Worm (Caenorhabditis elegans) whole organism, mixed stage, embryonic: ENCODE data around the gene chdh-1.

Experiments used
- bed-3 ChIP-seq: fragments of 200-800 bp; sonication (Bioruptor generic); optimal IDR thresholded peaks from 3 replicates; lab custom pipeline; 2018; ENCODE audit warnings: mild to moderate bottlenecking, missing genetic modification characterization, moderate library complexity, missing compliant biosample characterization
- blmp-1 ChIP-seq: fragments of 150-350 bp; optimal IDR thresholded peaks from 2 replicates; lab custom pipeline; 2014; ENCODE audit warnings: missing biosample characterization, missing genetic modification characterization
- ceh-83 ChIP-seq: fragments of 200-800 bp; sonication (Bioruptor generic); optimal IDR thresholded peaks from 2 replicates; lab custom pipeline; 2018; ENCODE audit warnings: mild to moderate bottlenecking, missing genetic modification characterization, missing compliant biosample characterization
- ces-1 ChIP-seq: fragments of 150-350 bp; optimal IDR thresholded peaks from 2 replicates; lab custom pipeline; 2014; ENCODE audit warnings: missing biosample characterization, missing genetic modification reagents, missing genetic modification characterization
- cnd-1 ChIP-seq: fragments of 200-800 bp; sonication (Bioruptor generic); optimal IDR thresholded peaks from 2 replicates; lab custom pipeline; 2018; ENCODE audit warnings: mild to moderate bottlenecking, missing genetic modification characterization, missing compliant biosample characterization
- drap-1 ChIP-seq: fragments of 200-800 bp; sonication (Bioruptor generic); optimal IDR thresholded peaks from 3 replicates; lab custom pipeline; 2018; ENCODE audit warnings: mild to moderate bottlenecking, missing genetic modification characterization, missing compliant biosample characterization
- elt-3 ChIP-seq: fragments of 150-350 bp; optimal IDR thresholded peaks from 2 replicates; lab custom pipeline; 2014; ENCODE audit warnings: missing biosample characterization, missing genetic modification characterization
- flh-1 ChIP-seq: fragments of 200-800 bp; sonication (Bioruptor generic); optimal IDR thresholded peaks from 2 replicates; lab custom pipeline; 2018; ENCODE audit warnings: mild to moderate bottlenecking, missing genetic modification characterization, moderate library complexity, missing compliant biosample characterization
- ham-2 ChIP-seq: fragments of 200-800 bp; sonication (Bioruptor generic); optimal IDR thresholded peaks from 2 replicates; lab custom pipeline; 2018; ENCODE audit warnings: mild to moderate bottlenecking, missing genetic modification characterization, missing compliant biosample characterization
- hlh-1 ChIP-seq: fragments of 150-350 bp; optimal IDR thresholded peaks from 2 replicates; lab custom pipeline; 2014; ENCODE audit warnings: missing biosample characterization, missing genetic modification reagents, missing genetic modification characterization
- lin-13 ChIP-seq: fragments of 150-350 bp; optimal IDR thresholded peaks from 2 replicates; lab custom pipeline; 2014; ENCODE audit warnings: missing biosample characterization, missing genetic modification characterization
- lsy-2 ChIP-seq: fragments of 150-350 bp; optimal IDR thresholded peaks from 2 replicates; lab custom pipeline; 2014; ENCODE audit warnings: missing biosample characterization, missing genetic modification characterization
- mep-1 ChIP-seq: fragments of 150-350 bp; optimal IDR thresholded peaks from 2 replicates; lab custom pipeline; 2017; ENCODE audit warnings: missing biosample characterization, missing genetic modification reagents, missing genetic modification characterization, inconsistent platforms
- nhr-12 ChIP-seq: fragments of 150-350 bp; optimal IDR thresholded peaks from 2 replicates; lab custom pipeline; 2014; ENCODE audit warnings: missing biosample characterization, missing genetic modification characterization
- nhr-237 ChIP-seq: fragments of 150-350 bp; optimal IDR thresholded peaks from 2 replicates; lab custom pipeline; 2014; ENCODE audit warnings: missing biosample characterization, missing genetic modification characterization
- nhr-76 ChIP-seq: sonication (generic microtip); optimal IDR thresholded peaks from 2 replicates; lab custom pipeline; 2017; ENCODE audit warnings: missing biosample characterization, missing genetic modification characterization
- pha-4 ChIP-seq: fragments of 150-350 bp; optimal IDR thresholded peaks from 2 replicates; lab custom pipeline; 2018; ENCODE audit warnings: missing biosample characterization, missing genetic modification reagents, missing genetic modification characterization
- sem-2 ChIP-seq: fragments of 200-800 bp; sonication (Bioruptor generic); optimal IDR thresholded peaks from 2 replicates; lab custom pipeline; 2018; ENCODE audit warnings: mild to moderate bottlenecking, missing genetic modification characterization, missing compliant biosample characterization
- snpc-4 ChIP-seq: fragments of 150-350 bp; optimal IDR thresholded peaks from 2 replicates; lab custom pipeline; 2014; ENCODE audit warnings: missing biosample characterization, missing genetic modification characterization
- sptf-1 ChIP-seq: sonication (generic microtip); optimal IDR thresholded peaks from 2 replicates; lab custom pipeline; 2017; ENCODE audit warnings: mild to moderate bottlenecking, missing genetic modification characterization, moderate library complexity, missing compliant biosample characterization
- tbx-8 ChIP-seq: fragments of 200-800 bp; sonication (Bioruptor generic); optimal IDR thresholded peaks from 2 replicates; lab custom pipeline; 2018; ENCODE audit warnings: mild to moderate bottlenecking, missing genetic modification characterization, moderate library complexity, missing compliant biosample characterization
- unc-120 ChIP-seq: sonication (generic microtip); optimal IDR thresholded peaks from 2 replicates; lab custom pipeline; 2017; ENCODE audit warnings: missing genetic modification characterization, missing compliant biosample characterization; ENCODE audit not compliant: poor library complexity, severe bottlenecking
- unc-39 ChIP-seq: fragments of 150-350 bp; optimal IDR thresholded peaks from 2 replicates; lab custom pipeline; 2014; ENCODE audit warnings: missing biosample characterization, missing genetic modification characterization
- zip-8 ChIP-seq: fragments of 150-350 bp; optimal IDR thresholded peaks from 2 replicates; lab custom pipeline; 2014; ENCODE audit warnings: missing biosample characterization, missing genetic modification characterization
- ztf-11 ChIP-seq: fragments of 150-350 bp; optimal IDR thresholded peaks from 2 replicates; lab custom pipeline; 2014; ENCODE audit warnings: missing biosample characterization, missing genetic modification characterization

chdh-1 gene

ce11 chrII:8701619-8702350 lies 3.1 kb upstream of the chdh-1 start, which contains the start of gene sphk-1:
Gene sphk-1 (minus strand): TSS chrII:8701669.
- TF ChIP-seq sptf-1 (no peak), pha-4 (peak; percentile 52)

ce11 chrII:8701059-8701458 lies 2.3 kb upstream of the chdh-1 start:
- TF ChIP-seq lsy-2 (tag; lab: Kevin White, UChicago) (peak; percentile 73), nhr-76 (no peak)
- TF ChIP-seq, all 35 proteins: peak for 1

ce11 chrII:8695783-8696182 lies 2.9 kb downstream of the chdh-1 start, which contains the start of gene C34C6.10:
Gene C34C6.10 (minus strand): TSS chrII:8695883.
- no peak for TF ChIP-seq drap-1 (GFP tag; lab: Kevin White, UChicago)
- no peak for TF ChIP-seq bed-3 (GFP tag; lab: Kevin White, UChicago)
- TF ChIP-seq nhr-237 (tag; lab: Kevin White, UChicago) = no peak
- no peak for TF ChIP-seq nhr-12 (tag; lab: Kevin White, UChicago)
- no peak for TF ChIP-seq blmp-1
- no peak for TF ChIP-seq elt-3 (tag; lab: Kevin White, UChicago)
- TF ChIP-seq nhr-76 = no peak
- TF ChIP-seq lin-13 = no peak
- no peak for TF ChIP-seq tbx-8
- no peak for TF ChIP-seq ztf-11
- TF ChIP-seq lsy-2 (tag; lab: Kevin White, UChicago) = no peak
- TF ChIP-seq ceh-83 (GFP tag; lab: Kevin White, UChicago) = no peak
- no peak for TF ChIP-seq sem-2 (GFP tag; lab: Kevin White, UChicago)
- TF ChIP-seq ham-2 = no peak
- TF ChIP-seq flh-1 (GFP tag; lab: Kevin White, UChicago) = no peak
- TF ChIP-seq snpc-4 (tag; lab: Kevin White, UChicago) = no peak
- no peak for TF ChIP-seq mep-1 (tag; lab: Kevin White, UChicago)
- no peak for TF ChIP-seq hlh-1 (tag; lab: Kevin White, UChicago)
- no peak for TF ChIP-seq unc-120 (tag; lab: Kevin White, UChicago)
- no peak for TF ChIP-seq cnd-1

- TF ChIP-seq zip-8 (tag; lab: Kevin White, UChicago) = peak; percentile 72
- no peak for TF ChIP-seq ceh-83 (GFP tag; lab: Kevin White, UChicago)
These were observed 7.3 kb downstream of the chdh-1 start, which contains the start of gene C34C6.3 for ce11 chrII:8691344-8691960. Gene C34C6.3 (plus strand): TSS chrII:8691910.

ce11 chrII:8685623-8686022 lies 13.1 kb downstream of the chdh-1 start, which contains the start of gene C34C6.9:
Gene C34C6.9 (plus strand): TSS chrII:8685923.
- TF ChIP-seq sptf-1 (no peak), snpc-4 (tag; lab: Kevin White, UChicago) (no peak), unc-120 (tag; lab: Kevin White, UChicago) (no peak), nhr-76 (no peak), flh-1 (GFP tag; lab: Kevin White, UChicago) (no peak)

- TF ChIP-seq ham-2 (no peak), snpc-4 (tag; lab: Kevin White, UChicago) (no peak), ceh-83 (GFP tag; lab: Kevin White, UChicago) (no peak), bed-3 (GFP tag; lab: Kevin White, UChicago) (no peak), hlh-1 (tag; lab: Kevin White, UChicago) (no peak), unc-39 (no peak)
These were observed 13.9 kb downstream of the chdh-1 start, which contains the start of gene hgap-2 for ce11 chrII:8684824-8685223. Gene hgap-2 (minus strand): TSS chrII:8684924.

ce11 chrII:8683933-8684332 lies 14.8 kb downstream of the chdh-1 start:
- TF ChIP-seq mep-1 (tag; lab: Kevin White, UChicago) (peak; percentile 21), nhr-12 (tag; lab: Kevin White, UChicago) (no peak), nhr-76 (no peak), ces-1 (GFP tag; lab: Kevin White, UChicago) (peak; percentile 55), snpc-4 (tag; lab: Kevin White, UChicago) (no peak), cnd-1 (no peak), unc-120 (tag; lab: Kevin White, UChicago) (peak; percentile 93), elt-3 (tag; lab: Kevin White, UChicago) (no peak)
